Fruit fly (Drosophila melanogaster) S2 (cell line): ENCODE data around the gene CG3581.

ENCODE experiments used
- CG8478 ChIP-seq: fragments of >200 bp; optimal IDR thresholded peaks from 2 replicates; lab custom pipeline; 2018
- CTCF ChIP-seq, 2 experiments: fragments of >200 bp; optimal IDR thresholded peaks; 2 replicates each; lab custom pipeline; 2018

dm6 chr3R:19326043-19326805, 48.4 kb downstream of the CG3581 start, which contains the start of gene Delta:
- TF ChIP-seq CG8478 (lab: Kevin White, UChicago) (no peak), CTCF (optimal IDR thresholded peaks at IDR 0.05; lab: Kevin White, UChicago) (no peak)
